Worm (Caenorhabditis elegans) whole organism, L4 larva: Measurements from ENCODE around the gene lmd-5.

ENCODE experiments used
- F44E2.7 ChIP-seq: fragments of 200-800 bp; sonication (Bioruptor generic); IDR thresholded peaks from 2 replicates; pipeline ENCODE4 v2.1.2; 2022; ENCODE audit warnings: missing genetic modification characterization, missing compliant biosample characterization
- T20F7.1 ChIP-seq: fragments of 200-800 bp; sonication (Bioruptor generic); optimal IDR thresholded peaks from 2 replicates; lab custom pipeline; 2018; ENCODE audit warnings: mild to moderate bottlenecking, missing genetic modification characterization, missing compliant biosample characterization
- Y5F2A.4 ChIP-seq: fragments of 200-800 bp; sonication (Bioruptor generic); optimal IDR thresholded peaks from 2 replicates; lab custom pipeline; 2018; ENCODE audit warnings: mild to moderate bottlenecking, missing genetic modification characterization, missing compliant biosample characterization
- aha-1 ChIP-seq: fragments of 150-350 bp; peaks from one replicate; lab custom pipeline; 2014; ENCODE audit warnings: missing biosample characterization, missing genetic modification characterization
- ama-1 ChIP-seq: fragments of 150-350 bp; optimal IDR thresholded peaks from 2 replicates; lab custom pipeline; 2014; ENCODE audit warnings: inconsistent platforms, mixed read lengths
- ceh-20 ChIP-seq: fragments of 200-800 bp; sonication (Bioruptor generic); IDR thresholded peaks from 2 replicates; pipeline ENCODE4 v1.3.6; 2022; ENCODE audit warnings: missing genetic modification reagents, missing genetic modification characterization, missing compliant biosample characterization
- ceh-28 ChIP-seq: fragments of 150-350 bp; optimal IDR thresholded peaks from 2 replicates; lab custom pipeline; 2014; ENCODE audit warnings: missing biosample characterization, missing genetic modification reagents, missing genetic modification characterization
- ceh-82 ChIP-seq: sonication (generic microtip); optimal IDR thresholded peaks from 2 replicates; lab custom pipeline; 2017; ENCODE audit warnings: missing biosample characterization, missing genetic modification characterization
- ces-1 ChIP-seq: fragments of 150-350 bp; sonication (generic microtip); optimal IDR thresholded peaks from 4 replicates; lab custom pipeline; 2014; ENCODE audit warnings: missing biosample characterization, missing genetic modification reagents, missing genetic modification characterization
- daf-16 ChIP-seq, 3 experiments: sonication (generic microtip); optimal IDR thresholded peaks; 2 replicates each; lab custom pipeline; 2016 to 2017; ENCODE audit warnings: missing genetic modification characterization in 3 of 3, missing genetic modification reagents in 3 of 3, mild to moderate bottlenecking in 2 of 3, missing compliant biosample characterization in 2 of 3, missing biosample characterization in 1 of 3, moderate library complexity in 1 of 3
- daf-8 ChIP-seq: fragments of 200-800 bp; sonication (Bioruptor generic); IDR thresholded peaks from 2 replicates; pipeline ENCODE4 v1.3.6; 2022; ENCODE audit warnings: missing genetic modification characterization, missing compliant biosample characterization
- dmd-6 ChIP-seq: fragments of 200-800 bp; sonication (Bioruptor generic); IDR thresholded peaks from 2 replicates; pipeline ENCODE4 v1.3.6; 2022; ENCODE audit warnings: missing genetic modification reagents, missing genetic modification characterization, missing compliant biosample characterization
- dmd-8 ChIP-seq: fragments of 200-800 bp; sonication (Bioruptor generic); IDR thresholded peaks from 2 replicates; pipeline ENCODE4 v1.3.6; 2022; ENCODE audit warnings: missing genetic modification characterization, missing compliant biosample characterization
- dmd-9 ChIP-seq: fragments of 200-800 bp; sonication (Bioruptor generic); IDR thresholded peaks from 2 replicates; pipeline ENCODE4 v1.3.6; 2022; ENCODE audit warnings: missing genetic modification reagents, missing genetic modification characterization, missing compliant biosample characterization
- duxl-1 ChIP-seq: sonication (generic microtip); optimal IDR thresholded peaks from 2 replicates; lab custom pipeline; 2016; ENCODE audit warnings: mild to moderate bottlenecking, missing genetic modification characterization, moderate library complexity, missing compliant biosample characterization; ENCODE audit not compliant: poor library complexity
- dve-1 ChIP-seq: sonication (generic microtip); optimal IDR thresholded peaks from 2 replicates; lab custom pipeline; 2017; ENCODE audit warnings: antibody characterized with exemption, mild to moderate bottlenecking, missing genetic modification characterization, missing compliant biosample characterization; ENCODE audit not compliant: insufficient read depth
- fkh-10 ChIP-seq: fragments of 150-350 bp; optimal IDR thresholded peaks from 2 replicates; lab custom pipeline; 2014; ENCODE audit warnings: missing biosample characterization, missing genetic modification reagents, missing genetic modification characterization
- fos-1 ChIP-seq: fragments of 150-350 bp; optimal IDR thresholded peaks from 2 replicates; lab custom pipeline; 2014; ENCODE audit warnings: missing biosample characterization, missing genetic modification characterization
- gei-8 ChIP-seq: fragments of 200-800 bp; sonication (Bioruptor generic); optimal IDR thresholded peaks from 2 replicates; lab custom pipeline; 2018; ENCODE audit warnings: mild to moderate bottlenecking, missing genetic modification characterization, missing compliant biosample characterization
- hif-1 ChIP-seq, 2 experiments: sonication (generic microtip); optimal IDR thresholded peaks; 2 replicates each; lab custom pipeline; 2016 to 2017; ENCODE audit warnings: missing compliant biosample characterization in 2 of 2, missing genetic modification characterization in 2 of 2, missing genetic modification reagents in 2 of 2, missing genotype in 2 of 2, mild to moderate bottlenecking in 1 of 2
- hlh-11 ChIP-seq: fragments of 200-800 bp; sonication (Bioruptor generic); optimal IDR thresholded peaks from 2 replicates; lab custom pipeline; 2018; ENCODE audit warnings: mild to moderate bottlenecking, missing genetic modification characterization, missing compliant biosample characterization
- hlh-30 ChIP-seq: sonication (generic microtip); optimal IDR thresholded peaks from 2 replicates; lab custom pipeline; 2017; ENCODE audit warnings: antibody characterized with exemption, mild to moderate bottlenecking, missing genetic modification characterization, missing compliant biosample characterization; ENCODE audit not compliant: insufficient read depth
- hmg-1.1 ChIP-seq: fragments of 200-800 bp; sonication (Bioruptor generic); IDR thresholded peaks from 2 replicates; pipeline ENCODE4 v1.3.6; 2022; ENCODE audit warnings: missing genetic modification reagents, missing genetic modification characterization, missing compliant biosample characterization
- jun-1 ChIP-seq: fragments of 150-350 bp; optimal IDR thresholded peaks from 2 replicates; lab custom pipeline; 2014; ENCODE audit warnings: missing biosample characterization, missing genetic modification reagents, missing genetic modification characterization
- lin-39 ChIP-seq: fragments of 150-350 bp; optimal IDR thresholded peaks from 2 replicates; lab custom pipeline; 2014; ENCODE audit warnings: missing biosample characterization, missing genetic modification reagents, missing genetic modification characterization
- lir-3 ChIP-seq: sonication (generic microtip); optimal IDR thresholded peaks from 2 replicates; lab custom pipeline; 2016; ENCODE audit warnings: mild to moderate bottlenecking, missing genetic modification characterization, missing compliant biosample characterization
- lsy-2 ChIP-seq, 2 experiments: fragments of 150-350 bp in 1 of 2; sonication (generic microtip) in 1 of 2; optimal IDR thresholded peaks; 2 replicates each; lab custom pipeline; 2014 to 2017; ENCODE audit warnings: missing biosample characterization in 2 of 2, missing genetic modification characterization in 2 of 2
- madf-9 ChIP-seq: fragments of 200-800 bp; sonication (Bioruptor generic); conservative IDR thresholded peaks from 2 replicates; pipeline ENCODE4 v1.3.6; 2022; ENCODE audit warnings: missing genetic modification reagents, missing genetic modification characterization, missing compliant biosample characterization
- mep-1 ChIP-seq: fragments of 150-350 bp; sonication (generic microtip); optimal IDR thresholded peaks from 3 replicates; lab custom pipeline; 2014; ENCODE audit warnings: missing biosample characterization, missing genetic modification characterization
- mes-2 ChIP-seq: sonication (generic microtip); optimal IDR thresholded peaks from 2 replicates; lab custom pipeline; 2016; ENCODE audit warnings: missing genotype, mild to moderate bottlenecking, missing genetic modification characterization, missing compliant biosample characterization; ENCODE audit not compliant: poor library complexity, severe bottlenecking
- mxl-2 ChIP-seq: fragments of 200-800 bp; sonication (Bioruptor generic); conservative IDR thresholded peaks from 2 replicates; pipeline ENCODE4 v1.3.6; 2022; ENCODE audit warnings: missing genetic modification reagents, missing genetic modification characterization, missing compliant biosample characterization
- nhr-102 ChIP-seq: sonication (generic microtip); optimal IDR thresholded peaks from 2 replicates; lab custom pipeline; 2016; ENCODE audit warnings: mild to moderate bottlenecking, missing genetic modification characterization, moderate library complexity, missing compliant biosample characterization
- nhr-28 ChIP-seq: fragments of 150-350 bp; optimal IDR thresholded peaks from 2 replicates; lab custom pipeline; 2014; ENCODE audit warnings: missing biosample characterization, missing genetic modification characterization
- nhr-41 ChIP-seq: fragments of 200-800 bp; sonication (Bioruptor generic); IDR thresholded peaks from 2 replicates; pipeline ENCODE4 v1.3.6; 2022; ENCODE audit warnings: missing genetic modification reagents, missing genetic modification characterization, missing compliant biosample characterization
- nhr-48 ChIP-seq: sonication (generic microtip); optimal IDR thresholded peaks from 2 replicates; lab custom pipeline; 2016; ENCODE audit warnings: mild to moderate bottlenecking, missing genetic modification characterization, missing compliant biosample characterization
- nhr-77 ChIP-seq: fragments of 150-350 bp; optimal IDR thresholded peaks from 2 replicates; lab custom pipeline; 2014; ENCODE audit warnings: missing biosample characterization, missing genetic modification characterization
- php-3 ChIP-seq: fragments of 200-800 bp; sonication (Bioruptor generic); IDR thresholded peaks from 2 replicates; pipeline ENCODE4 v1.3.6; 2022; ENCODE audit warnings: missing genetic modification reagents, missing genetic modification characterization, missing compliant biosample characterization
- pqm-1 ChIP-seq: sonication (generic microtip); optimal IDR thresholded peaks from 2 replicates; lab custom pipeline; 2017; ENCODE audit warnings: missing biosample characterization, missing genetic modification characterization
- saeg-2 ChIP-seq: fragments of 200-800 bp; sonication (Bioruptor generic); IDR thresholded peaks from 2 replicates; pipeline ENCODE4 v1.3.6; 2022; ENCODE audit warnings: missing genetic modification reagents, missing genetic modification characterization, missing compliant biosample characterization
- sdz-12 ChIP-seq: fragments of 200-800 bp; sonication (Bioruptor generic); optimal IDR thresholded peaks from 2 replicates; lab custom pipeline; 2018; ENCODE audit warnings: mild to moderate bottlenecking, missing genetic modification characterization, missing compliant biosample characterization
- snpc-1.2 ChIP-seq: fragments of 200-800 bp; sonication (Bioruptor generic); IDR thresholded peaks from 2 replicates; pipeline ENCODE4 v1.3.6; 2022; ENCODE audit warnings: missing genetic modification reagents, missing genetic modification characterization, missing compliant biosample characterization
- spr-1 ChIP-seq: sonication (generic microtip); optimal IDR thresholded peaks from 2 replicates; lab custom pipeline; 2016; ENCODE audit warnings: mild to moderate bottlenecking, missing genetic modification characterization, missing compliant biosample characterization
- spr-3 ChIP-seq: fragments of 200-800 bp; sonication (Bioruptor generic); optimal IDR thresholded peaks from 2 replicates; lab custom pipeline; 2018; ENCODE audit warnings: mild to moderate bottlenecking, missing genetic modification characterization, missing compliant biosample characterization
- unc-62 ChIP-seq, 3 experiments: fragments of 150-350 bp in 1 of 3; sonication (generic microtip); optimal IDR thresholded peaks in 2 of 3; peaks in 1 of 3; 1 replicate in 1 of 3; 2 replicates in 2 of 3; lab custom pipeline; 2014 to 2017; ENCODE audit warnings: missing biosample characterization in 3 of 3, missing genetic modification characterization in 3 of 3, missing genetic modification reagents in 3 of 3, missing genotype in 1 of 3
- zag-1 ChIP-seq: fragments of 150-350 bp; optimal IDR thresholded peaks from 2 replicates; lab custom pipeline; 2014; ENCODE audit warnings: missing biosample characterization, missing genetic modification characterization

Gene lmd-5

DNA sequence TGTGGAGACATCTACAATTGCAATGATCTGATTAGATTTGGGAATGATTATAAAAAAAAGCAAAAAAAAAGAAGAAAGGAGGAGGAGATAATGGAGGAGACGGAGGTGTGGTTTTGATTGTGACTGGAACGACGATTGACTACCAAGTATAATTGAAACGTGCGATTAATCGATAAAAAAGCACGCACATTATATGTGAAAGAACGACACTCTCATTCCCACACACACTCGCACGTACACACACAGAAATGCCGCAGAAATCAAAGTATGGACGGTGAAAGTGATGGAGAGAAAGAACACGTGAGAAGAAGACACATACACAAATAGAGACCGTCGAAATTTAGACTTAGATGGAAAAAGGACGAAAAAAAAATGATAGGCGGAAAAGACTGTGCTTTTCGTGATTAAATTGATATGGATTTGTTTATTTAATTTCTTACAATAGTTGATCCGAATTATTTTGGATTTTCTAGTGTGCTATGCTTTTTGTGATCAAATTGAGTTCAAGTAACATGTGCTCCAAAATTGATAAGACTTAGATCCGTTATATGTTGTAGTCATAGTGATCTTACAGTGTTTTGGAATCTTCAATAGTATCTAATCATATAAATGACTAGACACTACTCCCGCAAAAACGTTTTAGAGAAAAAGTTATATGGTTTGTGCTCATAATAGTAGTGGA, 29.6 kb upstream of the lmd-5 start, which contains the start of gene nhr-135 (continued):
- TF ChIP-seq nhr-48 (tag; lab: Kevin White, UChicago) (peak; percentile 89), lir-3 (tag; lab: Kevin White, UChicago) (no peak), ceh-82 (tag; lab: Kevin White, UChicago) (no peak), spr-3 (GFP tag; lab: Kevin White, UChicago) (no peak), saeg-2 (GFP tag; lab: Robert Waterston, UW) (0 out of 2 replicates have a peak, but pooled peaks have one; percentile 45), lsy-2 (tag; optimal IDR thresholded peaks at IDR 0.05; lab: Kevin White, UChicago) (peak in 1 of 2 experiments; percentile 46), fos-1 (peak; percentile 0), duxl-1 (tag; lab: Kevin White, UChicago) (peak; percentile 46), nhr-28 (tag; lab: Kevin White, UChicago) (peak; percentile 99), fkh-10 (no peak), nhr-77 (tag; lab: Kevin White, UChicago) (peak; percentile 98), pqm-1 (tag; lab: Kevin White, UChicago) (peak; percentile 57), dmd-9 (GFP tag; lab: Robert Waterston, UW) (no peak), mes-2 (peak; percentile 57), ama-1 (lab: Kevin White, UChicago) (no peak), F44E2.7 (GFP tag; lab: Robert Waterston, UW) (no peak), gei-8 (peak; percentile 4), nhr-41 (GFP tag; lab: Robert Waterston, UW) (no peak), spr-1 (peak; percentile 7), sdz-12 (GFP tag; lab: Kevin White, UChicago) (no peak), madf-9 (GFP tag; lab: Robert Waterston, UW) (no peak), dmd-8 (no peak), hif-1 (tag; optimal IDR thresholded peaks at IDR 0.05; lab: Kevin White, UChicago) (peak; percentile 26 to 95), lin-39 (tag; lab: Kevin White, UChicago) (no peak), ces-1 (GFP tag; lab: Kevin White, UChicago) (no peak), jun-1 (tag; lab: Kevin White, UChicago) (no peak), zag-1 (tag; lab: Kevin White, UChicago) (no peak)

DNA sequence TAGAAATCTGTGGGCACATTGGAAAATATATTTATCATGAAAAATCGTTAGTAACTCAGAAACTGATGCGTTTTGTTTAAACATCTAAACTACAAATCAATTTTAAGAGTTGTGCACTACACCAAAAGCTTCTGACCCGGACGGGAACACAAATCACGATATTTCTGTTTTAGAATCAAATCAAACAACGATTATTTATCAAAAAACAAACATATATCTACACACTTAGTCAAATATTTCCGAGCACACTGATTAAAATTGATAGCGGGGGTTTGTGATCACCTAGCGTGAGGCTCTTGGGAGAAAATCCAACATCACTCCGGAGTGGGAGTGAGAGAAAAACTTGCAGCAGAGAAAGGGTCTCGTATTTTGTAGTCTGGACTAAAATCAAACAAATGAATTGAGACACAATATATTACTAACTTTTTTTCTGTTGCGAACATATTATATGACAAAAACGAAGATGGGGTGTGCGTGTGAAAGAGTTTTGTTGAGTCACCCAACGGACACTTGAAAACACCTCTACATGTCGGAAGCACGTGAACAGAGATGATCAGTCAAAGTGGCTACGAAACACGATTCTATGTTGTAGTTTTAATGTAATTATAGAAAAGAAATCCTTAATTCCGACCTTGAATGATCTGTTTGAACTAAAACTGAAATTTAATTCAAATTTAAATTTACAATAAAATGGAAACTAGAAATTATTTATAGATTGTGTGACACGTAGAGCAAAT, 28.0 kb upstream of the lmd-5 start:
- TF ChIP-seq pqm-1 (tag; lab: Kevin White, UChicago) (peak; percentile 84), ceh-28 (tag; lab: Kevin White, UChicago) (no peak), Y5F2A.4 (no peak), aha-1 (no peak), dve-1 (tag; lab: Kevin White, UChicago) (peak; percentile 54), hlh-11 (tag; lab: Kevin White, UChicago) (peak; percentile 50), unc-62 (GFP tag; optimal IDR thresholded peaks at IDR 0.05 in 1 of 2; lab: Kevin White, UChicago) (peak in 1 of 2 experiments; percentile 48), unc-62 (tag; optimal IDR thresholded peaks at IDR 0.05; lab: Kevin White, UChicago) (no peak), nhr-102 (tag; lab: Kevin White, UChicago) (peak; percentile 44), php-3 (0 out of 2 replicates have a peak, but pooled peaks have one; percentile 30), daf-8 (GFP tag; lab: Robert Waterston, UW) (no peak), ceh-20 (GFP tag; lab: Robert Waterston, UW) (no peak), nhr-28 (tag; lab: Kevin White, UChicago) (peak; percentile 91), T20F7.1 (GFP tag; lab: Kevin White, UChicago) (no peak), daf-16 (GFP tag; optimal IDR thresholded peaks at IDR 0.05; lab: Kevin White, UChicago) (no peak), daf-16 (tag; optimal IDR thresholded peaks at IDR 0.05; lab: Kevin White, UChicago) (peak; percentile 57), mxl-2 (GFP tag; lab: Robert Waterston, UW) (0 out of 2 replicates have a peak, but pooled peaks have one; percentile 44), dmd-6 (GFP tag; lab: Robert Waterston, UW) (0 out of 2 replicates have a peak, but pooled peaks have one; percentile 30), hmg-1.1 (GFP tag; lab: Robert Waterston, UW) (no peak), mep-1 (tag; lab: Kevin White, UChicago) (peak; percentile 25), hlh-30 (tag; lab: Kevin White, UChicago) (peak; percentile 2), snpc-1.2 (GFP tag; lab: Robert Waterston, UW) (no peak)
- TF ChIP-seq, all 104 proteins: peak for 12
